Fruit fly (Drosophila melanogaster): Measurements from ENCODE around the gene Krn.

dm6 chr3L:17615286-17615685 lies 38.8 kb downstream of the Krn start:
- TF ChIP-seq toe (GFP tag; optimal IDR thresholded peaks at IDR 0.05) (no peak), CG14711 (tag; optimal IDR thresholded peaks at IDR 0.05) (no peak), CG11617 (GFP tag; optimal IDR thresholded peaks at IDR 0.05) (no peak), CG1620 (GFP tag; optimal IDR thresholded peaks at IDR 0.05) (no peak), pad (GFP tag; optimal IDR thresholded peaks at IDR 0.05) (no peak), CG7101 (tag; optimal IDR thresholded peaks at IDR 0.05) (no peak), CG12768 (GFP tag; optimal IDR thresholded peaks at IDR 0.05) (no peak), CG33017 (tag; optimal IDR thresholded peaks at IDR 0.05) (no peak), bab1 (GFP tag; optimal IDR thresholded peaks at IDR 0.05) (no peak), kay (GFP tag; ENCODE audit: borderline replicate concordance) (no peak)
